Fruit fly (Drosophila melanogaster): ENCODE measurements around the gene exd.
A peak's percentile ranks its signal among the peaks of the same experiment; 100 is the strongest.

Gene exd

dm6 chrX:15991618-15992526, at the start of gene exd, which contains the start of the genes CG46312 and eIF5:
exd (plus strand) TSS chrX:15992468.
CG46312 (minus strand) TSS chrX:15991974.
eIF5 (minus strand) TSS chrX:15991974.
- TF ChIP-seq CG17801 (GFP tag; optimal IDR thresholded peaks at IDR 0.05; ENCODE audit: partially characterized antibody), result peak; percentile 35

DNA sequence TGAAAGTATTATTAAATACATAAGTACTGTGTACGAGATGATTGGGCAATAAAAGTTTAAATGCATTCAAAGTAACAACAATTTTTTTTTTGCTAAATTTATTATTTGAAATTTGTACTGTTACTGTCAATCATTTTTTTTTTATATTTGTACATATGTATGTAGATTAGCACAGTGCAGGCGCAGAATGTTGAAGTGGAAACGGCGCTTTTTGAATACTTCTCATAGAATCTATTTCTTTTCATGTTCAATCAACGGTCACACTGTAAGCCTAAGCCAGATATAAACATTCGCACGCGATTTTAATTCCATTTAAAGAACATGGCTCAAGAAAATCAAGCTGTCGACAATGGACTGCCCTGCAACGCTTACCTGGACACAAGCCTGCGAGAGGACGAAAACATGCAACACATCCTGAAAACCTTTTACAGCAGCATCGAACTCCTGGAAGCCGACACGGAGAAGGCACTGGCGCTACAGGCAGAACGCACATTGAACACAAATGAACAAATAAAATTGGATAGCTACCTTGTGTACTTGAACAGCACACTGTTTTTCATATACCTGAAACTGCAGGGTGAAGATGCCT, 47.4 kb upstream of the exd start, which contains the start of gene Rrp47:
Gene Rrp47 (plus strand): TSS at position 163 of the 589 bp plus-strand sequence.
- TF ChIP-seq CG17801 (GFP tag; optimal IDR thresholded peaks at IDR 0.05; ENCODE audit: partially characterized antibody), result no peak

DNA sequence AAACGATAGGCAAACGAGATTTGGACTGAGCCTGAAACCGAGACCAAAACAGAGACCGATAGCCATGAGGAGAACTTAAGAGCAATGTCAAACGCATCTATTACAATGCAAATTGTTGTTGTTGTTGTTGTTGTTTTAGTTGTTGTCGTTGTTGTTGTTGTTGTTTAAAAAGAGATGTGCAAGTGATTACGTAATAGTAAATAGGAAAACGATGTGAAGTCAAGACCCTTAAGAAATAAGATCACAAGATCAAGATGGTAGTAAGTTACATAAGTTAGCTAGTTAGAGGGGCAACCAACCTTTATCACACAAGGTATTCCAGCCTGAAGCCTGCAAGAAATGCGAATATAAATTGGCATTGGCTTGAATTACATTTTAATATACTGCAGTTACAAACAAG, 42.2 kb upstream of the exd start:
- TF ChIP-seq CG17801 (GFP tag; optimal IDR thresholded peaks at IDR 0.05; ENCODE audit: partially characterized antibody), result no peak

- TF ChIP-seq CG17801 (GFP tag; optimal IDR thresholded peaks at IDR 0.05; ENCODE audit: partially characterized antibody), result no peak
Observed at dm6 chrX:15969577-15969976, 22.7 kb upstream of the exd start.

DNA sequence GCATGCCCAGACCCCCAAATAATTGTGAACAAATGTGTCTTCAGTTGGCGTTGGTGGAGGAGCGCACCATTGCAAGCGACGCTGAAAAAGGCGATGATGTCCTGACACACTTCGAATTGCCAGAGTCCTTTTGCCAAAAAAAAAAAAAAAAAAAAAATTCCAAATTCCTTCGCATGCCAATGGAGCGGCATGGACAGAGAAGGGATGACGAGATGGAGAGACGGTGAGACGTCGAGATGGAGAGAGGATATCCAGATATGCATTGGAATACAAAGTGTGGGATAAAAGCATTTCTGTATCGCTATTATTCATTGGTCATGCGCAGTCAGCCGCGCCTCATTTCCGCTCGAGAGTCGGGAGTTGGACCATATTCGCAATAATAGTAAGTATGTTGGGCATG, 20.7 kb upstream of the exd start:
- no peak for TF ChIP-seq CG17801 (GFP tag; optimal IDR thresholded peaks at IDR 0.05; ENCODE audit: partially characterized antibody)

DNA sequence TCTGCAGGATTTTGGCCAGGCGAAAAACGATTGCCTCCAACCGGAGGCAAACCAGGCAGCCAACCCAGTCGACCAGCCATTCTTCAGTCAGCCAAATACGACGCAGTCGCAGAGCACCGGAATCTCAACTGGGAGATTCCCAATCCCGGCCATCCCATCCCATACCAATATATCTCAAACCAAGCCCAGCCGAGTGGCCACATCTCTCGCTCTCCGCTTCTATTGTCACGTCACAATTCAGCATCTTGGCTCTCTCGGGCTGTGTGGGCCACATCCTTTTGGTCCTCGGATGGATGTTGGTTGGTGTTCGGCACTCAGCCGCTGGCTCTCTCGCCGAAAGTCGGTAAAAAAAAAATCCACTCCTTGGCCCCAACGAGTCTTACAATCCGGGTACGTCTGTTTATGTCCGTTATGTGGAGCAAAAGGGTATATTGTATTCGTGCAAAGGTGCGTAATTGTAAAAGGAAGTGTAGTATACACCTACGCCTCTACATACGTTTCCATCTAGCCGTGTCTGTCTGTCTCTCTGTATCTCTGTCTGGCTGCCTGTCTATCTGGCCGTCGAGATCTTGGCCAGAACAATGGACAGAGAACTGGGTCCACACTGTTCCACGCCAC, 19.0 kb upstream of the exd start, which contains the start of gene mmd:
Gene mmd (minus strand): TSS at position 3 of the 618 bp plus-strand sequence.
- TF ChIP-seq CG17801 (GFP tag; optimal IDR thresholded peaks at IDR 0.05; ENCODE audit: partially characterized antibody), result no peak

dm6 chrX:15974125-15974524, 18.1 kb upstream of the exd start, which contains the start of gene Or13a:
Or13a (plus strand) TSS chrX:15974425.
- TF ChIP-seq CG17801 (GFP tag; optimal IDR thresholded peaks at IDR 0.05; ENCODE audit: partially characterized antibody), result no peak

dm6 chrX:15976568-15976967, 15.7 kb upstream of the exd start, which contains the start of gene CG42766:
CG42766 (plus strand) TSS chrX:15976868.
- TF ChIP-seq CG17801 (GFP tag; optimal IDR thresholded peaks at IDR 0.05; ENCODE audit: partially characterized antibody), result no peak

dm6 chrX:15982844-15983243, 9.4 kb upstream of the exd start, which contains the start of gene Cep164:
Cep164 (minus strand) TSS chrX:15982944.
- no peak for TF ChIP-seq CG17801 (GFP tag; optimal IDR thresholded peaks at IDR 0.05; ENCODE audit: partially characterized antibody)

dm6 chrX:15983501-15983900, 8.8 kb upstream of the exd start, which contains the start of gene Slc25A46a:
Slc25A46a (plus strand) TSS chrX:15983772.
- TF ChIP-seq CG17801 (GFP tag; optimal IDR thresholded peaks at IDR 0.05; ENCODE audit: partially characterized antibody), result no peak

dm6 chrX:15986654-15987053, 5.6 kb upstream of the exd start, which contains the start of gene ND-20:
ND-20 (minus strand) TSS chrX:15986808.
- no peak for TF ChIP-seq CG17801 (GFP tag; optimal IDR thresholded peaks at IDR 0.05; ENCODE audit: partially characterized antibody)

- no peak for TF ChIP-seq CG17801 (GFP tag; optimal IDR thresholded peaks at IDR 0.05; ENCODE audit: partially characterized antibody)
Observed at dm6 chrX:15989631-15990030, 2.6 kb upstream of the exd start.

DNA sequence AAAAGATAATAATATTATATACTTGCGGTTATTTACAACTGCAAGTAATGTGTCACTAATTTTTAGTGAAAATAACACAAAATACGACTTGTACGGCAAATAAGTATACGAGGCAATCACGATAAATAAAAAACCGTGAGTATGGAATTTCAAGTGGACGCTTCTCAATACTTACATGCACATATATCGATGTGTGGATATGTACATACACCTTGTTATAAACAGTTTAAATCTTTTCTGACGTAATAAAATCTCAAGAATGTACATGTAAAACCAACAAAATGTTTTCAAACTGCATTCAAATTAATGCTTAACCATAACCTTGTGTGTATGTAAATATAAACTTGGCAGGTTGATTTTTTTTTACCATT, 244 bp downstream of the exd start:
- no peak for TF ChIP-seq CG17801 (GFP tag; optimal IDR thresholded peaks at IDR 0.05; ENCODE audit: partially characterized antibody)

DNA sequence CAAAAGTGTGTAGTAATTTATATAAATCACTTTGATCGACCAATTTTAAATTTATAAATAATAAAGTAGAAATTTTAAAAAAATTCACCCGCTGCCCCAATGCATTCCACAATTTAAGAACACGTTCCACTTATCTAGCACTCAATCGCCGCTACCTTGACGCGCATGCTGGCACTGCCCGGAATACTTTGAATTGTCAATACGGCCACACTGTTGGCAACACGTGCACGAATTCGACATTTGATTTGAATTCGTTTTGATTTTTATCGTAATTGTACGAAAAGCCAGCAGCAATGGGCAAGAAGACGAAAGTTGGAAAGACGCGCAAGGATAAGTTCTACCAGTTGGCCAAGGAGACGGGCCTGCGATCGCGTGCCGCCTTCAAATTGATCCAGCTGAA, 4.6 kb downstream of the exd start, which contains the start of gene CG8939:
Gene CG8939 (plus strand): TSS at position 186 of the 400 bp plus-strand sequence.
- no peak for TF ChIP-seq CG17801 (GFP tag; optimal IDR thresholded peaks at IDR 0.05; ENCODE audit: partially characterized antibody)

DNA sequence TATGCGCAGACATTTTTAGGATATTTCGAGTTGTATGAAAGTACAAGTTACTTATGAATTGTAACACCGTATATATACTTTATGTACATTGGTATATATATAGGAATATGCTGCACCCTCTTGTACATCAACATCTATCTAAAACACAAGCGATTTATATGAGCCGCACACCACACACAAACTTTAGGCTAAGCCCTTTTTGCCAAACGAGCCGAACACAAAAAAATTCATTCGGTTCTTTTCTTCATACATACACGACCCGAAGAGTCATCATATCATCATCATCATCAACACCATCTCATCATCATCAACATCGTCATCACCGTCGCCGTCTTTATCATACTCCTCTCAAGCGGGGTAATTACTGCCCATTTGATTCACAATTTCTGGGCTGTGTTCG, 12.8 kb downstream of the exd start:
- no peak for TF ChIP-seq CG17801 (GFP tag; optimal IDR thresholded peaks at IDR 0.05; ENCODE audit: partially characterized antibody)
